Worm (Caenorhabditis elegans): ENCODE measurements around the gene T14G12.11.

ce11 chrX:3725437-3725836, 36.9 kb downstream of the T14G12.11 start:
- TF ChIP-seq ama-1 (optimal IDR thresholded peaks at IDR 0.05) (no peak), ceh-6 (GFP tag; optimal IDR thresholded peaks at IDR 0.05) (no peak), hlh-30 (tag; optimal IDR thresholded peaks at IDR 0.05; ENCODE audit: insufficient read depth) (no peak), unc-3 (GFP tag; conservative IDR thresholded peaks at IDR 0.05) (no peak), unc-3 (tag; optimal IDR thresholded peaks at IDR 0.05) (no peak), fkh-10 (GFP tag; optimal IDR thresholded peaks at IDR 0.05) (no peak), lim-6 (tag; optimal IDR thresholded peaks at IDR 0.05) (no peak), pat-9 (tag; optimal IDR thresholded peaks at IDR 0.05) (no peak), hlh-15 (tag; optimal IDR thresholded peaks at IDR 0.05) (no peak), mec-3 (tag; optimal IDR thresholded peaks at IDR 0.05; ENCODE audit: borderline replicate concordance) (no peak), dmd-4 (tag; optimal IDR thresholded peaks at IDR 0.05; ENCODE audit: borderline replicate concordance) (no peak), pha-4 (tag; optimal IDR thresholded peaks at IDR 0.05) (no peak), elt-4 (tag; optimal IDR thresholded peaks at IDR 0.05) (no peak), gmeb-2 (tag; optimal IDR thresholded peaks at IDR 0.05) (no peak), nhr-232 (tag; optimal IDR thresholded peaks at IDR 0.05) (no peak)

All from whole organism, late embryonic.